Worm (Caenorhabditis elegans): ENCODE data around the gene F56A8.9.

DNA sequence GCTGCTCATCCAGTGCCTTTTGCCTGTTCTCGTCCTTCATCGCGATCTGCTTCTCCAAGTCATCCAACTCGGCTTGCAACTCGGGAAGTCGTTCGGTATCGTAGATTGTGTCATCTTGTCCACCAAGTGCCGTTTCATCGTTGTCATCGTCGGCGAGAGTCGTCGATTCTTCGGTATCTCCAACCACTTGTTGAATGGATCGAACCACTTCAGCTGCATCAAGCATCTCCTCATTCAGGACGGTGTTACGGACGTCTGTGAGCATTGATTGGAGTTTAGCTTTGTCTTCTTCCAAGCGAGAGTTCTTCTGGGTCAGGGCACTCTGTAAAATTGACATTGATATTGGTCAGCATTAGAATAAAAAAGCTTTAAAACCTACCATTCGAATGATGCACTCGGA, 51.1 kb downstream of the F56A8.9 start:
- TF ChIP-seq ces-1 (GFP tag; optimal IDR thresholded peaks at IDR 0.05) (no peak), elt-1 (tag; optimal IDR thresholded peaks at IDR 0.05; ENCODE audit: borderline replicate concordance, insufficient read depth) (no peak), sptf-1 (tag; optimal IDR thresholded peaks at IDR 0.05) (no peak), unc-62 (GFP tag; optimal IDR thresholded peaks at IDR 0.05) (no peak), drap-1 (GFP tag; optimal IDR thresholded peaks at IDR 0.05) (no peak), ztf-11 (tag; optimal IDR thresholded peaks at IDR 0.05) (no peak), lin-13 (tag; optimal IDR thresholded peaks at IDR 0.05) (no peak), nhr-28 (tag; optimal IDR thresholded peaks at IDR 0.05) (no peak), M03D4.4 (tag; optimal IDR thresholded peaks at IDR 0.05) (no peak), blmp-1 (tag; optimal IDR thresholded peaks at IDR 0.05) (no peak)

Measured in whole organism, mixed stage, embryonic.